Worm (Caenorhabditis elegans) whole organism, L1 larva: ENCODE measurements around the gene F32G8.2.

ENCODE experiments used
- C16A3.4 ChIP-seq: fragments of 150-350 bp; optimal IDR thresholded peaks from 2 replicates; lab custom pipeline; 2014; ENCODE audit warnings: missing biosample characterization, missing genetic modification characterization
- F16B12.6 ChIP-seq: fragments of 150-350 bp; optimal IDR thresholded peaks from 2 replicates; lab custom pipeline; 2014; ENCODE audit warnings: missing biosample characterization, missing genetic modification characterization
- Y116A8C.19 ChIP-seq: sonication (generic microtip); optimal IDR thresholded peaks from 2 replicates; lab custom pipeline; 2016; ENCODE audit warnings: missing compliant biosample characterization, missing genetic modification characterization, borderline replicate concordance
- aha-1 ChIP-seq: fragments of 150-350 bp; optimal IDR thresholded peaks from 2 replicates; lab custom pipeline; 2014; ENCODE audit warnings: missing biosample characterization, missing genetic modification characterization
- alr-1 ChIP-seq: fragments of 200-800 bp; sonication (Bioruptor generic); optimal IDR thresholded peaks from 2 replicates; lab custom pipeline; 2018; ENCODE audit warnings: borderline replicate concordance, mild to moderate bottlenecking, missing genetic modification characterization, missing compliant biosample characterization
- aly-2 ChIP-seq: fragments of 150-350 bp; optimal IDR thresholded peaks from 2 replicates; lab custom pipeline; 2014; ENCODE audit warnings: missing biosample characterization, missing genetic modification characterization
- ama-1 ChIP-seq: fragments of 150-350 bp; optimal IDR thresholded peaks from 2 replicates; lab custom pipeline; 2014
- blmp-1 ChIP-seq: fragments of 150-350 bp; optimal IDR thresholded peaks from 2 replicates; lab custom pipeline; 2014; ENCODE audit warnings: missing biosample characterization, missing genetic modification characterization
- ceh-63 ChIP-seq: fragments of 200-800 bp; sonication (Bioruptor generic); optimal IDR thresholded peaks from 2 replicates; lab custom pipeline; 2018; ENCODE audit warnings: mild to moderate bottlenecking, missing genetic modification characterization, missing compliant biosample characterization
- ceh-8 ChIP-seq: fragments of 200-800 bp; sonication (Bioruptor generic); optimal IDR thresholded peaks from 2 replicates; lab custom pipeline; 2018; ENCODE audit warnings: mild to moderate bottlenecking, missing genetic modification characterization, moderate library complexity, missing compliant biosample characterization
- ceh-82 ChIP-seq, 3 experiments: fragments of 150-350 bp in 1 of 3; sonication (generic microtip) in 2 of 3; optimal IDR thresholded peaks; 2 replicates each; lab custom pipeline; 2014 to 2017; ENCODE audit warnings: missing biosample characterization in 3 of 3, missing genetic modification characterization in 3 of 3
- ceh-88 ChIP-seq: fragments of 200-800 bp; sonication (Bioruptor generic); IDR thresholded peaks from 2 replicates; pipeline ENCODE4 v1.3.6; 2022; ENCODE audit warnings: missing genetic modification characterization, missing compliant biosample characterization
- ces-1 ChIP-seq: fragments of 150-350 bp; optimal IDR thresholded peaks from 2 replicates; lab custom pipeline; 2014; ENCODE audit warnings: missing biosample characterization, missing genetic modification reagents, missing genetic modification characterization
- dpl-1 ChIP-seq, 3 experiments: fragments of 150-350 bp in 2 of 3; sonication (generic microtip) in 1 of 3; optimal IDR thresholded peaks; 2 replicates each; lab custom pipeline; 2014 to 2017; ENCODE audit warnings: missing biosample characterization in 3 of 3, missing genetic modification characterization in 3 of 3, missing genetic modification reagents in 3 of 3
- efl-1 ChIP-seq, 4 experiments: fragments of 150-350 bp; optimal IDR thresholded peaks in 3 of 4; peaks in 1 of 4; 1 replicate in 1 of 4; 2 replicates in 3 of 4; lab custom pipeline; 2014; ENCODE audit warnings: missing biosample characterization in 2 of 4, missing genetic modification characterization in 2 of 4, missing genetic modification reagents in 2 of 4
- efl-3 ChIP-seq: fragments of 200-800 bp; sonication (Bioruptor generic); optimal IDR thresholded peaks from 2 replicates; lab custom pipeline; 2018; ENCODE audit warnings: mild to moderate bottlenecking, missing genetic modification characterization, missing compliant biosample characterization
- egl-13 ChIP-seq: sonication (generic microtip); optimal IDR thresholded peaks from 2 replicates; lab custom pipeline; 2016; ENCODE audit warnings: missing genotype, missing genetic modification reagents, missing genetic modification characterization, missing compliant biosample characterization
- hlh-4 ChIP-seq: sonication (generic microtip); optimal IDR thresholded peaks from 2 replicates; lab custom pipeline; 2016; ENCODE audit warnings: mild to moderate bottlenecking, missing genetic modification characterization, missing compliant biosample characterization
- hpl-2 ChIP-seq: fragments of 150-350 bp; optimal IDR thresholded peaks from 2 replicates; lab custom pipeline; 2014; ENCODE audit warnings: missing biosample characterization, missing genetic modification reagents, missing genetic modification characterization
- isw-1 ChIP-seq: fragments of 200-800 bp; sonication (Bioruptor generic); IDR thresholded peaks from 2 replicates; pipeline ENCODE4 v1.3.6; 2022; ENCODE audit warnings: missing genetic modification characterization, missing compliant biosample characterization
- lin-15B ChIP-seq: fragments of 150-350 bp; sonication (generic microtip); optimal IDR thresholded peaks from 3 replicates; lab custom pipeline; 2014; ENCODE audit warnings: missing biosample characterization, missing genetic modification characterization
- lin-35 ChIP-seq, 2 experiments: fragments of 150-350 bp; optimal IDR thresholded peaks; 2 replicates each; lab custom pipeline; 2014; ENCODE audit warnings: missing biosample characterization in 2 of 2, missing genetic modification characterization in 2 of 2, missing genetic modification reagents in 2 of 2
- lir-3 ChIP-seq: sonication (generic microtip); optimal IDR thresholded peaks from 2 replicates; lab custom pipeline; 2016; ENCODE audit warnings: mild to moderate bottlenecking, missing genetic modification characterization, moderate library complexity, missing compliant biosample characterization; ENCODE audit not compliant: poor library complexity
- lsy-2 ChIP-seq, 2 experiments: fragments of 150-350 bp; optimal IDR thresholded peaks; 2 replicates each; lab custom pipeline; 2014; ENCODE audit warnings: missing biosample characterization in 2 of 2, missing genetic modification characterization in 2 of 2
- mdl-1 ChIP-seq, 2 experiments: fragments of 150-350 bp; optimal IDR thresholded peaks; 2 replicates each; lab custom pipeline; 2014 to 2017; ENCODE audit warnings: missing biosample characterization in 2 of 2, missing genetic modification characterization in 2 of 2, inconsistent platforms in 1 of 2
- mep-1 ChIP-seq: fragments of 150-350 bp; optimal IDR thresholded peaks from 2 replicates; lab custom pipeline; 2014; ENCODE audit warnings: missing biosample characterization, missing genetic modification characterization
- nhr-11 ChIP-seq: fragments of 150-350 bp; optimal IDR thresholded peaks from 2 replicates; lab custom pipeline; 2014; ENCODE audit warnings: missing biosample characterization, missing genetic modification characterization
- nhr-28 ChIP-seq: fragments of 150-350 bp; optimal IDR thresholded peaks from 2 replicates; lab custom pipeline; 2014; ENCODE audit warnings: missing biosample characterization, missing genetic modification characterization
- nhr-47 ChIP-seq: sonication (generic microtip); optimal IDR thresholded peaks from 2 replicates; lab custom pipeline; 2016; ENCODE audit warnings: mild to moderate bottlenecking, missing genetic modification characterization, moderate library complexity, missing compliant biosample characterization
- nhr-77 ChIP-seq: fragments of 150-350 bp; optimal IDR thresholded peaks from 2 replicates; lab custom pipeline; 2014; ENCODE audit warnings: missing biosample characterization, missing genetic modification characterization
- nhr-84 ChIP-seq: sonication (generic microtip); optimal IDR thresholded peaks from 2 replicates; lab custom pipeline; 2017; ENCODE audit warnings: missing biosample characterization, missing genetic modification characterization
- pag-3 ChIP-seq: sonication (generic microtip); optimal IDR thresholded peaks from 2 replicates; lab custom pipeline; 2017; ENCODE audit warnings: missing genetic modification characterization, mild to moderate bottlenecking, missing compliant biosample characterization, antibody characterized with exemption, borderline replicate concordance; ENCODE audit not compliant: insufficient read depth
- skn-1 ChIP-seq: fragments of 150-350 bp; optimal IDR thresholded peaks from 2 replicates; lab custom pipeline; 2014; ENCODE audit warnings: missing biosample characterization, missing genetic modification characterization
- snpc-4 ChIP-seq: fragments of 150-350 bp; optimal IDR thresholded peaks from 2 replicates; lab custom pipeline; 2014; ENCODE audit warnings: missing biosample characterization, missing genetic modification characterization
- snu-23 ChIP-seq: sonication (generic microtip); optimal IDR thresholded peaks from 2 replicates; lab custom pipeline; 2016; ENCODE audit warnings: missing genetic modification characterization, missing compliant biosample characterization
- sptf-1 ChIP-seq: fragments of 150-350 bp; optimal IDR thresholded peaks from 2 replicates; lab custom pipeline; 2014; ENCODE audit warnings: missing biosample characterization, missing genetic modification characterization
- sup-37 ChIP-seq: fragments of 200-800 bp; sonication (Bioruptor generic); optimal IDR thresholded peaks from 2 replicates; lab custom pipeline; 2018; ENCODE audit warnings: mild to moderate bottlenecking, missing genetic modification characterization, missing compliant biosample characterization
- tlp-1 ChIP-seq: fragments of 150-350 bp; optimal IDR thresholded peaks from 2 replicates; lab custom pipeline; 2014; ENCODE audit warnings: missing biosample characterization, missing genetic modification characterization
- unc-130 ChIP-seq: fragments of 150-350 bp; optimal IDR thresholded peaks from 2 replicates; lab custom pipeline; 2017; ENCODE audit warnings: missing biosample characterization, missing genetic modification characterization, inconsistent platforms
- unc-98 ChIP-seq: fragments of 200-800 bp; sonication (Bioruptor generic); IDR thresholded peaks from 2 replicates; pipeline ENCODE4 v1.3.6; 2022; ENCODE audit warnings: missing genetic modification characterization, missing compliant biosample characterization
- xbp-1 ChIP-seq: sonication (generic microtip); optimal IDR thresholded peaks from 2 replicates; lab custom pipeline; 2016; ENCODE audit warnings: missing genetic modification characterization, missing compliant biosample characterization

The F32G8.2 gene

ce11 chrV:10571523-10571922, 21.7 kb downstream of the F32G8.2 start (continued):
- TF ChIP-seq hlh-4 (tag; lab: Kevin White, UChicago) (no peak), C16A3.4 (tag; lab: Kevin White, UChicago) (no peak)

ce11 chrV:10572614-10573013, 22.8 kb downstream of the F32G8.2 start, which contains the start of gene del-6:
del-6 (plus strand) TSS chrV:10572914.
- TF ChIP-seq Y116A8C.19 (tag; lab: Kevin White, UChicago), result no peak
- no peak for TF ChIP-seq alr-1 (tag; lab: Kevin White, UChicago)
- no peak for TF ChIP-seq lin-35 (GFP tag; optimal IDR thresholded peaks at IDR 0.05; lab: Kevin White, UChicago)
- TF ChIP-seq mdl-1 (tag; optimal IDR thresholded peaks at IDR 0.05; lab: Kevin White, UChicago), result no peak
- no peak for TF ChIP-seq lsy-2 (tag; optimal IDR thresholded peaks at IDR 0.05; lab: Kevin White, UChicago)
- no peak for TF ChIP-seq ceh-63
- TF ChIP-seq pag-3 (tag; lab: Kevin White, UChicago), result no peak
- no peak for TF ChIP-seq hpl-2
- no peak for TF ChIP-seq nhr-84 (tag; lab: Kevin White, UChicago)
- no peak for TF ChIP-seq efl-3 (GFP tag; lab: Kevin White, UChicago)
- no peak for TF ChIP-seq tlp-1 (tag; lab: Kevin White, UChicago)
- no peak for TF ChIP-seq nhr-28 (tag; lab: Kevin White, UChicago)
- TF ChIP-seq dpl-1 (GFP tag; optimal IDR thresholded peaks at IDR 0.05; lab: Kevin White, UChicago), result no peak
- TF ChIP-seq egl-13 (tag; lab: Kevin White, UChicago), result no peak
- no peak for TF ChIP-seq sup-37
- no peak for TF ChIP-seq isw-1 (GFP tag; lab: Robert Waterston, UW)
- no peak for TF ChIP-seq xbp-1 (tag; lab: Kevin White, UChicago)
- no peak for TF ChIP-seq skn-1 (tag; lab: Kevin White, UChicago)
- TF ChIP-seq sptf-1 (tag; lab: Kevin White, UChicago), result no peak
- no peak for TF ChIP-seq ceh-8 (GFP tag; lab: Kevin White, UChicago)

DNA sequence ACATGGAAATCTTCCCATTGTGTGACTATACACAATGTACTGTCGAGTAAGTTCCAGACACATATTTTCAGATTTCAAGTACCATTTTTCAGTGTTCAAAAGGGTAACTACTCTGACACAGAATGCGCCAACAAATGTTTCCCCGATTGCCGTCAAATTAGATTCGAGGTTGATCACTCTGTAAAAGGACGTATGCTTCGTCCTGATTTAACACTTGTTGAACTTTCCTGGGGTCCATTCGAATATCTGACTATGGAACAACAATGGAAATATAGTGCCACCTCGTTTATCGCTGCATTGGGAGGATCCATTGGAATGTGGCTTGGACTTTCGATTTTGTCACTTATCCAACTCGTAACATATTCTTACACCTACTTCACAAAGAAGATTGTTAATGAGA, 24.4 kb downstream of the F32G8.2 start:
- TF ChIP-seq blmp-1 (tag; lab: Kevin White, UChicago) (peak; percentile 5), lsy-2 (tag; optimal IDR thresholded peaks at IDR 0.05; lab: Kevin White, UChicago) (no peak)
- TF ChIP-seq, all 84 proteins: peak for 1

DNA sequence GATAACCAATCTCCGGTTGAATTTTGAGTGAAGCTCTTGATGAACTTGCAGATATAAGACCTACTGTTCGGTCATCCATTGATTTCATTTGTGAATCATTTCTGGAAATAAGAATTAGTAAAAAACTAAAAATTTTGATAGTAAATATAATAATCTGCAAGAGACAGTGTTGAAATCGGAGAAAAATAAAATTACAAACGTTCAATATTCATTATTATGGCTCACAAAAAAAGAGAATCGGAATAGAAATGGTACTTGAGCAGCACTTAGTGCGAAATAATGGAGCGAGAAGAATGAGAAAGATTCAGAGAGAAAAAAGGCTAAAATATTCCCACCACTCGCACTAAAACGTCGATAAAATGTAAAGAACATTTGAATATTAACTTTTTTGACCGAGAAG, 26.5 kb downstream of the F32G8.2 start, which contains the start of gene vps-54:
Gene vps-54, minus strand, starts transcription at position 101 of the 400 bp plus-strand sequence.
- no peak for TF ChIP-seq nhr-47 (tag; lab: Kevin White, UChicago)
- TF ChIP-seq mep-1 (tag; lab: Kevin White, UChicago), result no peak
- TF ChIP-seq ceh-82 (tag; optimal IDR thresholded peaks at IDR 0.05; lab: Kevin White, UChicago), result no peak

DNA sequence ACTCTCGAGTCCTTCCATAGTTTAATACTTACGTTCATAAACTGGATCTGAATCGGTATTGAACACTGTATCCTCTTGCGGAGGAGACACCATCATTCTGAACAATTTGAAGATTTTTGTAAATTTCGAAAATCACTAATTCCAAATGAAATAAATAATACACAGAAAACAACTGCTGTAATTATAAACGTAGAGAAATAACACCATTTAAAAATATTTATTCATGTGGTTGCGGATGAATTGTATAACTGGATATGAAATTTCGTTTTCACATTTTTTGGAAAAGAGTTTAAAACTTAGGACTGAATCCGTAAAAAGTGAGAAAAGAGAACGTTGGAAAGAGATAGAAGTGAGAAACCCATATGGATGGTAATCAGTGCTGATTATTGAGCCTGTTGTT, 28.4 kb downstream of the F32G8.2 start, which contains the start of gene mics-1:
Gene mics-1, minus strand, starts transcription at position 101 of the 400 bp plus-strand sequence.
- no peak for TF ChIP-seq ces-1 (GFP tag; lab: Kevin White, UChicago)
- TF ChIP-seq nhr-47 (tag; lab: Kevin White, UChicago), result no peak
- TF ChIP-seq tlp-1 (tag; lab: Kevin White, UChicago), result no peak
- TF ChIP-seq efl-1 (optimal IDR thresholded peaks at IDR 0.05; lab: Kevin White, UChicago), result no peak
- TF ChIP-seq efl-1 (GFP tag; optimal IDR thresholded peaks at IDR 0.05 in 1 of 2; lab: Kevin White, UChicago), result peak in 1 of 2 experiments; percentile 34
- TF ChIP-seq lir-3 (tag; lab: Kevin White, UChicago), result no peak

ce11 chrV:10578938-10579337, 29.1 kb downstream of the F32G8.2 start, which contains the start of the genes erh-1 and lpd-9:
erh-1 (minus strand) TSS chrV:10579141.
lpd-9 (plus strand) TSS chrV:10579305.
- peak; percentile 72 for TF ChIP-seq isw-1 (GFP tag; lab: Robert Waterston, UW)
- TF ChIP-seq F16B12.6 (tag; lab: Kevin White, UChicago), result peak; percentile 49
- no peak for TF ChIP-seq nhr-84 (tag; lab: Kevin White, UChicago)
- TF ChIP-seq aha-1, result peak; percentile 30
- TF ChIP-seq aly-2 (tag; lab: Kevin White, UChicago), result peak; percentile 29
- peak; percentile 21; the same call in 1 of the 2 replicates for TF ChIP-seq ceh-88 (GFP tag; lab: Robert Waterston, UW)
- no peak for TF ChIP-seq ceh-63
- TF ChIP-seq ama-1 (lab: Kevin White, UChicago), result no peak
- TF ChIP-seq snu-23 (GFP tag; lab: Kevin White, UChicago), result peak; percentile 80
- peak; percentile 22 for TF ChIP-seq unc-130 (tag; lab: Kevin White, UChicago)
- peak; percentile 75 for TF ChIP-seq egl-13 (tag; lab: Kevin White, UChicago)
- peak; percentile 52 for TF ChIP-seq lin-15B (tag; lab: Kevin White, UChicago)
- TF ChIP-seq lsy-2 (tag; optimal IDR thresholded peaks at IDR 0.05; lab: Kevin White, UChicago), result peak; percentile 78 to 86
- TF ChIP-seq unc-98 (GFP tag; lab: Robert Waterston, UW), result no peak
- peak; percentile 37 for TF ChIP-seq nhr-11 (tag; lab: Kevin White, UChicago)
- TF ChIP-seq hpl-2, result no peak
- TF ChIP-seq lir-3 (tag; lab: Kevin White, UChicago), result peak; percentile 6
- peak; percentile 77 for TF ChIP-seq snpc-4 (tag; lab: Kevin White, UChicago)
- no peak for TF ChIP-seq alr-1 (tag; lab: Kevin White, UChicago)
- peak; percentile 67 for TF ChIP-seq nhr-77
- TF ChIP-seq ces-1 (GFP tag; lab: Kevin White, UChicago), result no peak
